Worm (Caenorhabditis elegans): ENCODE measurements around the gene asp-6.

DNA sequence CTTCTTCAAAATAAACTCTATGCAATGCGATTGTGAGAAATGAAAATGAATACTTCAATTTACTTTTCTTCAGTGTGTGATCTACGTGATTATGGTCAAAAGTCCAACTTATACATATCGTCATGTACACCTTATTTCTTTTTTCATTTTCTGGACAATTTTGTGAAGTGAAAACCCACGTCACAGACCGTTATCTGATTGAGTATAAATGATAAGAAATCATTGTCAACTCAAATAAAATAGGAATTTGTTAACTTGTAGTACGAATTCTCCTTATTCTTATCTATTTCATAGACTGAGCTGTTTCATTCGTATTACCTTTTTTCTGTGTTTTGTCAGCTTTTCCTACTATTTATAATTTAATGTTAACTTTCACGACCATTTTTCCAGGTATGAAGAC lies 3.3 kb upstream of the asp-6 start, which contains the start of gene asp-5:
- TF ChIP-seq nhr-28 (tag; optimal IDR thresholded peaks at IDR 0.05) (no peak), elt-3 (tag; optimal IDR thresholded peaks at IDR 0.05) (no peak), unc-86 (tag; optimal IDR thresholded peaks at IDR 0.05) (no peak), lin-13 (GFP tag; optimal IDR thresholded peaks at IDR 0.05) (no peak), dpl-1 (GFP tag; optimal IDR thresholded peaks at IDR 0.05) (no peak), alr-1 (tag; optimal IDR thresholded peaks at IDR 0.05; ENCODE audit: borderline replicate concordance) (no peak), grh-1 (GFP tag; IDR thresholded peaks at IDR 0.05) (no peak), C34B4.2 (tag; optimal IDR thresholded peaks at IDR 0.05) (no peak), irx-1 (tag; optimal IDR thresholded peaks at IDR 0.05) (no peak), fos-1 (tag; optimal IDR thresholded peaks at IDR 0.05) (no peak)

Data from whole organism, L1 larva.